Fruit fly (Drosophila melanogaster) whole organism, embryonic: ENCODE data around the gene Nt5b.

Source experiments
- ATbp ChIP-seq: fragments of 200-800 bp; sonication (Bioruptor generic); optimal IDR thresholded peaks from 2 replicates; lab custom pipeline; 2017; ENCODE audit warnings: missing biosample characterization, mild to moderate bottlenecking, missing genetic modification characterization, missing genetic modification reagents
- BtbVII ChIP-seq: fragments of 200-800 bp; sonication (Bioruptor generic); optimal IDR thresholded peaks from 3 replicates; lab custom pipeline; 2017; ENCODE audit warnings: missing biosample characterization, mild to moderate bottlenecking, missing genetic modification characterization
- CG10147 ChIP-seq: fragments of 200-800 bp; sonication (Bioruptor generic); optimal IDR thresholded peaks from 2 replicates; lab custom pipeline; 2019; ENCODE audit warnings: missing biosample characterization, mild to moderate bottlenecking, missing genetic modification characterization, moderate library complexity
- CG10321 ChIP-seq: fragments of 200-800 bp; sonication (Bioruptor generic); IDR thresholded peaks from 2 replicates; pipeline ENCODE4 v1.3.6; 2022; ENCODE audit warnings: missing biosample characterization, missing genetic modification characterization
- CG10366 ChIP-seq: fragments of 200-800 bp; sonication (Bioruptor generic); IDR thresholded peaks from 2 replicates; pipeline ENCODE4 v1.3.6; 2022; ENCODE audit warnings: missing biosample characterization, missing genetic modification characterization
- CG11456 ChIP-seq: fragments of 200-800 bp; sonication (Bioruptor generic); IDR thresholded peaks from 3 replicates; pipeline ENCODE4 v1.3.6; 2022; ENCODE audit warnings: missing biosample characterization, missing genetic modification characterization
- CG11560 ChIP-seq: fragments of 200-800 bp; sonication (Bioruptor generic); IDR thresholded peaks from 3 replicates; pipeline ENCODE4 v1.3.6; 2022; ENCODE audit warnings: missing biosample characterization, missing genetic modification characterization
- CG12659 ChIP-seq: fragments of 200-800 bp; sonication (Bioruptor generic); optimal IDR thresholded peaks from 3 replicates; lab custom pipeline; 2017; ENCODE audit warnings: mild to moderate bottlenecking, missing biosample characterization, missing genetic modification reagents, missing genetic modification characterization
- CG17361 ChIP-seq: fragments of 200-800 bp; sonication (Bioruptor generic); IDR thresholded peaks from 3 replicates; pipeline ENCODE4 v1.3.6; 2022; ENCODE audit warnings: missing biosample characterization, missing genetic modification characterization
- CG17802 ChIP-seq: fragments of 200-800 bp; sonication (Bioruptor generic); optimal IDR thresholded peaks from 2 replicates; lab custom pipeline; 2018; ENCODE audit warnings: missing biosample characterization, mild to moderate bottlenecking, missing genetic modification characterization, moderate library complexity
- CG17829 ChIP-seq: fragments of 200-800 bp; optimal IDR thresholded peaks from 2 replicates; lab custom pipeline; 2019; ENCODE audit warnings: missing biosample characterization, mild to moderate bottlenecking, missing genetic modification characterization, moderate library complexity
- CG18764 ChIP-seq: fragments of 200-800 bp; sonication (Bioruptor generic); optimal IDR thresholded peaks from 3 replicates; lab custom pipeline; 2016; ENCODE audit warnings: missing biosample characterization, missing genetic modification characterization
- CG2712 ChIP-seq: fragments of 200-800 bp; optimal IDR thresholded peaks from 3 replicates; lab custom pipeline; 2019; ENCODE audit warnings: missing biosample characterization, mild to moderate bottlenecking, missing genetic modification characterization, moderate library complexity
- CG3995 ChIP-seq: fragments of 200-800 bp; sonication (Bioruptor generic); optimal IDR thresholded peaks from 3 replicates; lab custom pipeline; 2016; ENCODE audit warnings: missing biosample characterization, missing genetic modification characterization
- CG6272 ChIP-seq: fragments of 200-800 bp; sonication (Bioruptor generic); IDR thresholded peaks from 2 replicates; pipeline ENCODE4 v1.3.6; 2022; ENCODE audit warnings: missing biosample characterization, missing genetic modification characterization
- CG6689 ChIP-seq: fragments of 200-800 bp; sonication (Bioruptor generic); IDR thresholded peaks from 2 replicates; pipeline ENCODE4 v1.3.6; 2022; ENCODE audit warnings: missing biosample characterization, missing genetic modification characterization
- CG7786 ChIP-seq: fragments of 200-800 bp; sonication (Bioruptor generic); optimal IDR thresholded peaks from 2 replicates; lab custom pipeline; 2016; ENCODE audit warnings: missing biosample characterization, missing genetic modification characterization
- CG7928 ChIP-seq: fragments of 200-800 bp; sonication (Bioruptor generic); optimal IDR thresholded peaks from 2 replicates; lab custom pipeline; 2017; ENCODE audit warnings: missing biosample characterization, mild to moderate bottlenecking, missing genetic modification characterization
- CG7987 ChIP-seq: fragments of 200-800 bp; sonication (Bioruptor generic); optimal IDR thresholded peaks from 2 replicates; lab custom pipeline; 2018; ENCODE audit warnings: missing biosample characterization, mild to moderate bottlenecking, missing genetic modification characterization, moderate library complexity
- CG8388 ChIP-seq: fragments of 200-800 bp; sonication (Bioruptor generic); optimal IDR thresholded peaks from 2 replicates; lab custom pipeline; 2019; ENCODE audit warnings: missing biosample characterization, mild to moderate bottlenecking, missing genetic modification characterization, moderate library complexity
- D ChIP-seq, 2 experiments: fragments of 200-800 bp in 1 of 2; fragments of >200 bp in 1 of 2; sonication (Bioruptor generic) in 1 of 2; optimal IDR thresholded peaks; 2 replicates in 1 of 2; 3 replicates in 1 of 2; lab custom pipeline; 2017; ENCODE audit warnings: mild to moderate bottlenecking in 1 of 2, missing biosample characterization in 1 of 2, missing genetic modification characterization in 1 of 2, missing genetic modification reagents in 1 of 2
- Drgx ChIP-seq: fragments of 200-800 bp; sonication (Bioruptor generic); IDR thresholded peaks from 2 replicates; pipeline ENCODE4 v1.3.6; 2022; ENCODE audit warnings: missing biosample characterization, missing genetic modification characterization
- Eip74EF ChIP-seq, 2 experiments: fragments of 200-800 bp in 1 of 2; fragments of >200 bp in 1 of 2; sonication (Bioruptor generic) in 1 of 2; optimal IDR thresholded peaks; 2 replicates each; lab custom pipeline; 2017 to 2019; ENCODE audit warnings: missing biosample characterization in 2 of 2, missing genetic modification characterization in 2 of 2, mild to moderate bottlenecking in 1 of 2, moderate library complexity in 1 of 2
- HLH3B ChIP-seq: fragments of 200-800 bp; sonication (Bioruptor generic); IDR thresholded peaks from 2 replicates; pipeline ENCODE4 v1.3.6; 2022; ENCODE audit warnings: missing biosample characterization, missing genetic modification characterization
- Hmx ChIP-seq: fragments of 200-800 bp; sonication (Bioruptor generic); optimal IDR thresholded peaks from 2 replicates; lab custom pipeline; 2016; ENCODE audit warnings: missing biosample characterization, missing genetic modification characterization
- Meics ChIP-seq: fragments of 200-800 bp; sonication (Bioruptor generic); optimal IDR thresholded peaks from 2 replicates; lab custom pipeline; 2017; ENCODE audit warnings: missing biosample characterization, mild to moderate bottlenecking, missing genetic modification characterization
- Optix ChIP-seq: fragments of 200-800 bp; sonication (Bioruptor generic); IDR thresholded peaks from 3 replicates; pipeline ENCODE4 v1.3.6; 2022; ENCODE audit warnings: missing biosample characterization, missing genetic modification characterization
- Poxn ChIP-seq: fragments of 200-800 bp; sonication (Bioruptor generic); IDR thresholded peaks from 2 replicates; pipeline ENCODE4 v1.3.6; 2022; ENCODE audit warnings: missing biosample characterization, missing genetic modification characterization
- Sry-δ ChIP-seq: fragments of 200-800 bp; sonication (Bioruptor generic); optimal IDR thresholded peaks from 2 replicates; lab custom pipeline; 2016; ENCODE audit warnings: missing biosample characterization, missing genetic modification characterization
- al ChIP-seq: fragments of 200-800 bp; sonication (Bioruptor generic); IDR thresholded peaks from 2 replicates; pipeline ENCODE4 v1.3.6; 2022; ENCODE audit warnings: missing biosample characterization, missing genetic modification characterization
- ato ChIP-seq: fragments of 200-800 bp; sonication (Bioruptor generic); IDR thresholded peaks from 2 replicates; pipeline ENCODE4 v1.3.6; 2022; ENCODE audit warnings: missing biosample characterization, missing genetic modification characterization; ENCODE audit not compliant: partially characterized antibody
- cwo ChIP-seq: fragments of 200-800 bp; sonication (Bioruptor generic); optimal IDR thresholded peaks from 3 replicates; lab custom pipeline; 2017; ENCODE audit warnings: missing biosample characterization, missing genetic modification characterization, mild to moderate bottlenecking, moderate library complexity, missing genetic modification reagents
- danr ChIP-seq: fragments of 200-800 bp; sonication (Bioruptor generic); IDR thresholded peaks from 2 replicates; pipeline ENCODE4 v1.3.6; 2022; ENCODE audit warnings: missing biosample characterization, missing genetic modification characterization
- dm ChIP-seq: fragments of 200-800 bp; sonication (Bioruptor generic); optimal IDR thresholded peaks from 3 replicates; lab custom pipeline; 2016; ENCODE audit warnings: missing biosample characterization, missing genetic modification characterization
- dmrt99B ChIP-seq: fragments of 200-800 bp; sonication (Bioruptor generic); optimal IDR thresholded peaks from 2 replicates; lab custom pipeline; 2018; ENCODE audit warnings: missing biosample characterization, mild to moderate bottlenecking, missing genetic modification characterization, moderate library complexity
- fd102C ChIP-seq: fragments of 200-800 bp; sonication (Bioruptor generic); optimal IDR thresholded peaks from 2 replicates; lab custom pipeline; 2018; ENCODE audit warnings: missing biosample characterization, mild to moderate bottlenecking, missing genetic modification characterization, moderate library complexity
- ftz-f1 ChIP-seq: fragments of 200-800 bp; sonication (Bioruptor generic); optimal IDR thresholded peaks from 2 replicates; lab custom pipeline; 2016; ENCODE audit warnings: missing biosample characterization, missing genetic modification characterization
- gcm2 ChIP-seq: fragments of 200-800 bp; sonication (Bioruptor generic); optimal IDR thresholded peaks from 2 replicates; lab custom pipeline; 2016; ENCODE audit warnings: missing biosample characterization, missing genetic modification characterization
- gem ChIP-seq: fragments of 200-800 bp; sonication (Bioruptor generic); optimal IDR thresholded peaks from 2 replicates; lab custom pipeline; 2019; ENCODE audit warnings: missing biosample characterization, mild to moderate bottlenecking, missing genetic modification characterization, moderate library complexity
- ind ChIP-seq: fragments of 200-800 bp; sonication (Bioruptor generic); optimal IDR thresholded peaks from 3 replicates; lab custom pipeline; 2016; ENCODE audit warnings: missing biosample characterization, missing genetic modification characterization
- oc ChIP-seq: fragments of 200-800 bp; sonication (Bioruptor generic); optimal IDR thresholded peaks from 2 replicates; lab custom pipeline; 2018; ENCODE audit warnings: missing biosample characterization, mild to moderate bottlenecking, missing genetic modification characterization, moderate library complexity
- pros ChIP-seq: fragments of 200-800 bp; sonication (Bioruptor generic); optimal IDR thresholded peaks from 3 replicates; lab custom pipeline; 2019; ENCODE audit warnings: missing biosample characterization, mild to moderate bottlenecking, missing genetic modification characterization, moderate library complexity
- sima ChIP-seq: fragments of 200-800 bp; sonication (Bioruptor generic); optimal IDR thresholded peaks from 2 replicates; lab custom pipeline; 2016; ENCODE audit warnings: missing biosample characterization, missing genetic modification characterization
- sna ChIP-seq: fragments of 200-800 bp; sonication (Bioruptor generic); IDR thresholded peaks from 2 replicates; pipeline ENCODE4 v1.3.6; 2022; ENCODE audit warnings: missing biosample characterization, missing genetic modification characterization; ENCODE audit not compliant: partially characterized antibody
- sug ChIP-seq: fragments of 200-800 bp; optimal IDR thresholded peaks from 2 replicates; lab custom pipeline; 2019; ENCODE audit warnings: missing biosample characterization, mild to moderate bottlenecking, missing genetic modification characterization, moderate library complexity
- tna ChIP-seq: fragments of 200-800 bp; sonication (Bioruptor generic); IDR thresholded peaks from 2 replicates; pipeline ENCODE4 v1.3.6; 2022; ENCODE audit warnings: missing biosample characterization, missing genetic modification characterization; ENCODE audit not compliant: partially characterized antibody
- toy ChIP-seq: fragments of 200-800 bp; sonication (Bioruptor generic); IDR thresholded peaks from 2 replicates; pipeline ENCODE4 v1.3.6; 2022; ENCODE audit warnings: missing biosample characterization, missing genetic modification characterization
- zfh1 ChIP-seq: fragments of 200-800 bp; sonication (Bioruptor generic); IDR thresholded peaks from 3 replicates; pipeline ENCODE4 v1.3.6; 2022; ENCODE audit warnings: missing biosample characterization, missing genetic modification characterization

Nt5b gene

dm6 chrX:18367806-18368643, 41.9 kb downstream of the Nt5b start (continued):
- peak; percentile 75 for TF ChIP-seq ATbp (GFP tag; lab: Kevin White, UChicago)
- TF ChIP-seq sima (GFP tag; lab: Kevin White, UChicago) = no peak
- TF ChIP-seq Eip74EF (GFP tag; optimal IDR thresholded peaks at IDR 0.05; lab: Kevin White, UChicago) = peak in 1 of 2 experiments; percentile 23
- peak; percentile 41; the same call in 1 of the 3 replicates for TF ChIP-seq CG17361
- TF ChIP-seq CG11560 = peak; percentile 61; the same call in 2 of the 3 replicates
- TF ChIP-seq CG7987 (GFP tag; lab: Kevin White, UChicago) = peak; percentile 67
- TF ChIP-seq zfh1 (GFP tag; lab: Robert Waterston, UW) = peak; percentile 71
- TF ChIP-seq dmrt99B (tag; lab: Kevin White, UChicago) = peak; percentile 69
- TF ChIP-seq CG7786 (GFP tag; lab: Kevin White, UChicago) = peak; percentile 81
- no peak for TF ChIP-seq tna
- peak; percentile 45 for TF ChIP-seq CG17802 (tag; lab: Kevin White, UChicago)
- TF ChIP-seq al (GFP tag; lab: Robert Waterston, UW) = peak; percentile 72
- TF ChIP-seq HLH3B = peak; percentile 75
- no peak for TF ChIP-seq pros (GFP tag; lab: Kevin White, UChicago)
- no peak for TF ChIP-seq Hmx (GFP tag; lab: Kevin White, UChicago)
- TF ChIP-seq CG17829 (tag; lab: Kevin White, UChicago) = peak; percentile 39
- TF ChIP-seq dm (GFP tag; lab: Kevin White, UChicago) = no peak
- peak; percentile 10 for TF ChIP-seq CG10147 (GFP tag; lab: Kevin White, UChicago)
- TF ChIP-seq CG8388 (GFP tag; lab: Kevin White, UChicago) = peak; percentile 31
- TF ChIP-seq BtbVII (GFP tag; lab: Kevin White, UChicago) = peak; percentile 60
- TF ChIP-seq CG3995 (GFP tag; lab: Kevin White, UChicago) = peak; percentile 55
- peak; percentile 87 for TF ChIP-seq CG11456 (GFP tag; lab: Robert Waterston, UW)
- peak; percentile 20 for TF ChIP-seq Sry-δ
- no peak for TF ChIP-seq ftz-f1 (GFP tag; lab: Kevin White, UChicago)
- TF ChIP-seq sug (tag; lab: Kevin White, UChicago) = peak; percentile 87
- peak; percentile 58 for TF ChIP-seq gem (tag; lab: Kevin White, UChicago)
- no peak for TF ChIP-seq sna (GFP tag; lab: Robert Waterston, UW)
- TF ChIP-seq CG18764 = peak; percentile 1
- peak; percentile 67 for TF ChIP-seq CG12659
- TF ChIP-seq Drgx (GFP tag; lab: Robert Waterston, UW) = peak; percentile 74
- TF ChIP-seq Optix (GFP tag; lab: Robert Waterston, UW) = peak; percentile 73; the same call in 2 of the 3 replicates
- peak; percentile 82 for TF ChIP-seq Meics (GFP tag; lab: Kevin White, UChicago)
- peak; percentile 62; the same call in 1 of the 2 replicates for TF ChIP-seq toy
- TF ChIP-seq CG10321 (GFP tag; lab: Robert Waterston, UW) = peak; percentile 63
- TF ChIP-seq CG6689 (GFP tag; lab: Robert Waterston, UW) = peak; percentile 46
- TF ChIP-seq gcm2 = peak; percentile 56
- TF ChIP-seq Poxn (GFP tag; lab: Robert Waterston, UW) = peak; percentile 61
- TF ChIP-seq CG6272 (GFP tag; lab: Robert Waterston, UW) = peak; percentile 51
- TF ChIP-seq D (optimal IDR thresholded peaks at IDR 0.05; lab: Kevin White, UChicago) = no peak
- TF ChIP-seq D (GFP tag; optimal IDR thresholded peaks at IDR 0.05; lab: Kevin White, UChicago) = peak; percentile 46
- peak; percentile 52 for TF ChIP-seq CG2712
- no peak for TF ChIP-seq fd102C
- peak; percentile 49 for TF ChIP-seq oc (tag; lab: Kevin White, UChicago)
- peak; percentile 83 for TF ChIP-seq cwo (GFP tag; lab: Kevin White, UChicago)
- TF ChIP-seq ato (GFP tag; lab: Robert Waterston, UW) = no peak
- peak; percentile 76 for TF ChIP-seq ind (GFP tag; lab: Kevin White, UChicago)
- peak; percentile 39 for TF ChIP-seq CG7928 (GFP tag; lab: Kevin White, UChicago)
- TF ChIP-seq CG10366 (GFP tag; lab: Robert Waterston, UW) = peak; percentile 81
- 0 out of 2 replicates have a peak, but pooled peaks have one; percentile 17 for TF ChIP-seq danr (GFP tag; lab: Robert Waterston, UW)
